Worm (Caenorhabditis elegans) whole organism, mixed stage, embryonic: Measurements from ENCODE around the gene Y54F10BM.21.

Experiments
- elt-1 ChIP-seq: sonication (generic microtip); optimal IDR thresholded peaks from 2 replicates; lab custom pipeline; 2017; ENCODE audit warnings: missing genetic modification characterization, mild to moderate bottlenecking, missing compliant biosample characterization, antibody characterized with exemption, moderate library complexity, borderline replicate concordance; ENCODE audit not compliant: insufficient read depth
- lin-32 ChIP-seq: fragments of 200-800 bp; sonication (Bioruptor generic); optimal IDR thresholded peaks from 2 replicates; lab custom pipeline; 2018; ENCODE audit warnings: mild to moderate bottlenecking, missing genetic modification characterization, missing compliant biosample characterization
- lsy-2 ChIP-seq: fragments of 150-350 bp; optimal IDR thresholded peaks from 2 replicates; lab custom pipeline; 2014; ENCODE audit warnings: missing biosample characterization, missing genetic modification characterization
- mep-1 ChIP-seq: fragments of 150-350 bp; optimal IDR thresholded peaks from 2 replicates; lab custom pipeline; 2017; ENCODE audit warnings: missing biosample characterization, missing genetic modification reagents, missing genetic modification characterization, inconsistent platforms
- unc-62 ChIP-seq: fragments of 150-350 bp; optimal IDR thresholded peaks from 2 replicates; lab custom pipeline; 2014; ENCODE audit warnings: missing biosample characterization, missing genetic modification reagents, missing genetic modification characterization
- ztf-11 ChIP-seq: fragments of 150-350 bp; optimal IDR thresholded peaks from 2 replicates; lab custom pipeline; 2014; ENCODE audit warnings: missing biosample characterization, missing genetic modification characterization

DNA sequence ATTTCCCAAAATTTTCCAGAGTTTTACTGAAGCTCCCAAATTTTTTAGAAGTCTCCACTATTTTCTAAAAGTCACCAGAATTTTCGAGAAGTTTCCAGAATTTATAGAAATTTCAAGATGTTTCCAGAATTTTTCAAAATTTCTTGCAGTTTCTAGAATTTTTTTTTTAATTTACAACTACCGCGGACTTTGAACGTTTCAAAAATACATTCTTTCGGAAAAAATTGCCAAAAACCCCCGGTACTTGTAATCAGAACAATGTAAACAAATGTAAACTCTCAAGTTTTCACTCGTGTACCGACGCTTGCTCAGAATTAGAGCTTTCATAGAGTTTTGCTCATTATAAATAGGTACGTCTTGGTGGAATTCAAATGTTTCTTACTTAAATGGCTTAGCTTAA is 4.2 kb upstream of the Y54F10BM.21 start, which contains the start of gene fbxa-39:
- TF ChIP-seq mep-1 (tag; lab: Kevin White, UChicago) (no peak), lsy-2 (tag; lab: Kevin White, UChicago) (no peak), ztf-11 (no peak), lin-32 (GFP tag; lab: Kevin White, UChicago) (no peak), elt-1 (tag; lab: Kevin White, UChicago) (no peak), unc-62 (GFP tag; lab: Kevin White, UChicago) (no peak)
